Worm (Caenorhabditis elegans): ENCODE measurements around the gene srv-11.
A peak's percentile ranks its signal among the peaks of the same experiment; 100 is the strongest.

srv-11 gene

ce11 chrIV:16184521-16184920 is 36.9 kb downstream of the srv-11 start, which contains the start of gene Y105C5B.1413:
Y105C5B.1413 (minus strand) TSS chrIV:16184621.
- no peak for TF ChIP-seq T22C8.4 (GFP tag; IDR thresholded peaks at IDR 0.05)
- no peak for TF ChIP-seq med-1 (GFP tag; optimal IDR thresholded peaks at IDR 0.05; ENCODE audit: insufficient read depth)
- TF ChIP-seq ztf-23 (GFP tag; IDR thresholded peaks at IDR 0.05), result no peak
- no peak for TF ChIP-seq tab-1 (GFP tag; IDR thresholded peaks at IDR 0.05)
- TF ChIP-seq flt-1 (GFP tag; IDR thresholded peaks at IDR 0.05), result no peak
- no peak for TF ChIP-seq klf-2 (GFP tag; conservative IDR thresholded peaks at IDR 0.05)
- no peak for TF ChIP-seq ztf-29 (GFP tag; IDR thresholded peaks at IDR 0.05)
- TF ChIP-seq cog-1 (tag; optimal IDR thresholded peaks at IDR 0.05), result no peak
- no peak for TF ChIP-seq ref-1 (GFP tag; conservative IDR thresholded peaks at IDR 0.05)

- TF ChIP-seq klf-2 (GFP tag; conservative IDR thresholded peaks at IDR 0.05), result no peak
- no peak for TF ChIP-seq T22C8.4 (GFP tag; IDR thresholded peaks at IDR 0.05)
- TF ChIP-seq tab-1 (GFP tag; IDR thresholded peaks at IDR 0.05), result no peak
These were observed 40.5 kb downstream of the srv-11 start for ce11 chrIV:16180898-16181482.

- TF ChIP-seq cog-1 (tag; optimal IDR thresholded peaks at IDR 0.05) (no peak), ztf-23 (GFP tag; IDR thresholded peaks at IDR 0.05) (no peak), klf-2 (GFP tag; conservative IDR thresholded peaks at IDR 0.05) (no peak), ref-1 (GFP tag; conservative IDR thresholded peaks at IDR 0.05) (no peak), flt-1 (GFP tag; IDR thresholded peaks at IDR 0.05) (no peak), T22C8.4 (GFP tag; IDR thresholded peaks at IDR 0.05) (no peak), tab-1 (GFP tag; IDR thresholded peaks at IDR 0.05) (no peak), med-1 (GFP tag; optimal IDR thresholded peaks at IDR 0.05; ENCODE audit: insufficient read depth) (no peak), ztf-29 (GFP tag; IDR thresholded peaks at IDR 0.05) (no peak)
These were observed 43.0 kb downstream of the srv-11 start for ce11 chrIV:16178433-16178832.

ce11 chrIV:16176808-16177207 is 44.7 kb downstream of the srv-11 start:
- TF ChIP-seq T22C8.4 (GFP tag; IDR thresholded peaks at IDR 0.05) (no peak), flt-1 (GFP tag; IDR thresholded peaks at IDR 0.05) (no peak), ztf-23 (GFP tag; IDR thresholded peaks at IDR 0.05) (no peak), klf-2 (GFP tag; conservative IDR thresholded peaks at IDR 0.05) (no peak)

- TF ChIP-seq ztf-29 (GFP tag; IDR thresholded peaks at IDR 0.05) (peak; percentile 81; the same call in 1 of the 2 replicates), klf-2 (GFP tag; conservative IDR thresholded peaks at IDR 0.05) (no peak)
These were observed 48.6 kb downstream of the srv-11 start for ce11 chrIV:16172786-16173371.

ce11 chrIV:16171326-16171725 is 50.1 kb downstream of the srv-11 start:
- TF ChIP-seq med-1 (GFP tag; optimal IDR thresholded peaks at IDR 0.05; ENCODE audit: insufficient read depth) (no peak), cog-1 (tag; optimal IDR thresholded peaks at IDR 0.05) (no peak), klf-2 (GFP tag; conservative IDR thresholded peaks at IDR 0.05) (no peak), ztf-23 (GFP tag; IDR thresholded peaks at IDR 0.05) (no peak), flt-1 (GFP tag; IDR thresholded peaks at IDR 0.05) (no peak), ztf-29 (GFP tag; IDR thresholded peaks at IDR 0.05) (no peak), tab-1 (GFP tag; IDR thresholded peaks at IDR 0.05) (no peak), T22C8.4 (GFP tag; IDR thresholded peaks at IDR 0.05) (no peak), ref-1 (GFP tag; conservative IDR thresholded peaks at IDR 0.05) (no peak)

- TF ChIP-seq ztf-23 (GFP tag; IDR thresholded peaks at IDR 0.05) (peak; percentile 31; the same call in 1 of the 2 replicates), tab-1 (GFP tag; IDR thresholded peaks at IDR 0.05) (no peak), flt-1 (GFP tag; IDR thresholded peaks at IDR 0.05) (no peak)
These were observed 50.8 kb downstream of the srv-11 start, which contains the start of gene gln-3 for ce11 chrIV:16170606-16171033. gln-3 (minus strand) TSS chrIV:16170678.

Data from whole organism, midembryonic.